Worm (Caenorhabditis elegans): Measurements from ENCODE around the gene K06B4.15.
A peak's percentile ranks its signal among the peaks of the same experiment; 100 is the strongest.

The K06B4.15 gene

ce11 chrV:15687660-15688059, 17.4 kb downstream of the K06B4.15 start, which contains the start of gene nhr-197:
nhr-197 (plus strand) TSS chrV:15687960.
- no peak for TF ChIP-seq efl-3 (GFP tag; optimal IDR thresholded peaks at IDR 0.05)
- TF ChIP-seq sptf-1 (tag; optimal IDR thresholded peaks at IDR 0.05) = no peak
- TF ChIP-seq elt-3 (tag; optimal IDR thresholded peaks at IDR 0.05) = no peak
- no peak for TF ChIP-seq skn-1 (tag; optimal IDR thresholded peaks at IDR 0.05)
- no peak for TF ChIP-seq nhr-28 (tag; optimal IDR thresholded peaks at IDR 0.05)
- TF ChIP-seq pax-3 (tag; optimal IDR thresholded peaks at IDR 0.05) = no peak
- TF ChIP-seq zip-4 (GFP tag; optimal IDR thresholded peaks at IDR 0.05) = no peak
- no peak for TF ChIP-seq egl-13 (tag; optimal IDR thresholded peaks at IDR 0.05)
- TF ChIP-seq fkh-8 (tag; optimal IDR thresholded peaks at IDR 0.05) = no peak
- no peak for TF ChIP-seq mef-2 (tag; optimal IDR thresholded peaks at IDR 0.05)
- no peak for TF ChIP-seq nhr-20 (tag; optimal IDR thresholded peaks at IDR 0.05)
- TF ChIP-seq alr-1 (tag; optimal IDR thresholded peaks at IDR 0.05; ENCODE audit: borderline replicate concordance) = no peak
- TF ChIP-seq lin-35 (GFP tag; optimal IDR thresholded peaks at IDR 0.05) = no peak
- TF ChIP-seq C04F5.9 (tag; optimal IDR thresholded peaks at IDR 0.05) = no peak
- no peak for TF ChIP-seq nhr-76 (tag; optimal IDR thresholded peaks at IDR 0.05)

ce11 chrV:15689952-15690351, 19.7 kb downstream of the K06B4.15 start, which contains the start of gene nhr-268:
nhr-268 (plus strand) TSS chrV:15690252.
- TF ChIP-seq mab-9 (GFP tag; IDR thresholded peaks at IDR 0.05) (no peak), lin-14 (GFP tag; optimal IDR thresholded peaks at IDR 0.05) (no peak), C04F5.9 (tag; optimal IDR thresholded peaks at IDR 0.05) (no peak), sox-4 (tag; optimal IDR thresholded peaks at IDR 0.05) (no peak), aly-2 (tag; optimal IDR thresholded peaks at IDR 0.05) (no peak), pax-3 (tag; optimal IDR thresholded peaks at IDR 0.05) (no peak), nhr-237 (tag; optimal IDR thresholded peaks at IDR 0.05) (no peak), nhr-47 (tag; optimal IDR thresholded peaks at IDR 0.05) (no peak), lin-15B (tag; optimal IDR thresholded peaks at IDR 0.05) (no peak), dpl-1 (GFP tag; optimal IDR thresholded peaks at IDR 0.05) (no peak)

ce11 chrV:15693682-15694081, 23.4 kb downstream of the K06B4.15 start, which contains the start of gene nhr-198:
nhr-198 (plus strand) TSS chrV:15693994.
- TF ChIP-seq swsn-7 (tag; optimal IDR thresholded peaks at IDR 0.05) (no peak), unc-62 (GFP tag; optimal IDR thresholded peaks at IDR 0.05) (no peak), sox-4 (tag; optimal IDR thresholded peaks at IDR 0.05) (peak; percentile 28), mep-1 (tag; optimal IDR thresholded peaks at IDR 0.05) (no peak), blmp-1 (tag; optimal IDR thresholded peaks at IDR 0.05) (no peak), dsc-1 (tag; optimal IDR thresholded peaks at IDR 0.05) (peak; percentile 55), nhr-71 (tag; optimal IDR thresholded peaks at IDR 0.05) (peak; percentile 29), fkh-8 (tag; optimal IDR thresholded peaks at IDR 0.05) (peak; percentile 79), fkh-4 (tag; optimal IDR thresholded peaks at IDR 0.05; ENCODE audit: borderline replicate concordance) (no peak), sptf-1 (tag; optimal IDR thresholded peaks at IDR 0.05) (no peak)

ce11 chrV:15698099-15698498, 27.9 kb downstream of the K06B4.15 start, which contains the start of gene srx-29:
srx-29 (minus strand) TSS chrV:15698199.
- TF ChIP-seq rnt-1 (tag; optimal IDR thresholded peaks at IDR 0.05) (no peak), nhr-77 (tag; optimal IDR thresholded peaks at IDR 0.05) (no peak), tlp-1 (tag; optimal IDR thresholded peaks at IDR 0.05) (no peak), nhr-11 (tag; optimal IDR thresholded peaks at IDR 0.05) (no peak), unc-98 (GFP tag; IDR thresholded peaks at IDR 0.05) (no peak), egl-27 (tag; optimal IDR thresholded peaks at IDR 0.05) (no peak), mdl-1 (tag; optimal IDR thresholded peaks at IDR 0.05) (no peak), fkh-10 (GFP tag; optimal IDR thresholded peaks at IDR 0.05) (no peak), lin-14 (GFP tag; optimal IDR thresholded peaks at IDR 0.05) (no peak), grh-1 (GFP tag; IDR thresholded peaks at IDR 0.05) (no peak), efl-3 (GFP tag; optimal IDR thresholded peaks at IDR 0.05) (no peak), unc-62 (GFP tag; optimal IDR thresholded peaks at IDR 0.05) (no peak), nhr-12 (tag; optimal IDR thresholded peaks at IDR 0.05) (no peak), xbp-1 (tag; optimal IDR thresholded peaks at IDR 0.05) (no peak), ceh-8 (GFP tag; optimal IDR thresholded peaks at IDR 0.05) (no peak), C16A3.4 (tag; optimal IDR thresholded peaks at IDR 0.05) (no peak), mab-9 (GFP tag; IDR thresholded peaks at IDR 0.05) (no peak)
